Worm (Caenorhabditis elegans) whole organism, L4 larva: ENCODE data around the gene C52B9.19.

Experiments
- F26F4.8 ChIP-seq: fragments of 200-800 bp; sonication (Bioruptor generic); conservative IDR thresholded peaks from 2 replicates; pipeline ENCODE4 v1.3.6; 2022; ENCODE audit warnings: missing genetic modification characterization, missing compliant biosample characterization
- T26A8.4 ChIP-seq: fragments of 200-800 bp; sonication (Bioruptor generic); IDR thresholded peaks from 2 replicates; pipeline ENCODE4 v1.3.6; 2022; ENCODE audit warnings: missing genetic modification characterization, missing compliant biosample characterization
- Y105C5A.15 ChIP-seq: fragments of 200-800 bp; sonication (Bioruptor generic); IDR thresholded peaks from 2 replicates; pipeline ENCODE4 v1.3.6; 2022; ENCODE audit warnings: missing genetic modification characterization, missing compliant biosample characterization
- aha-1 ChIP-seq: fragments of 150-350 bp; peaks from one replicate; lab custom pipeline; 2014; ENCODE audit warnings: missing biosample characterization, missing genetic modification characterization
- ama-1 ChIP-seq: fragments of 150-350 bp; optimal IDR thresholded peaks from 2 replicates; lab custom pipeline; 2014; ENCODE audit warnings: inconsistent platforms, mixed read lengths
- ceh-20 ChIP-seq: fragments of 200-800 bp; sonication (Bioruptor generic); IDR thresholded peaks from 2 replicates; pipeline ENCODE4 v1.3.6; 2022; ENCODE audit warnings: missing genetic modification reagents, missing genetic modification characterization, missing compliant biosample characterization
- ceh-32 ChIP-seq: sonication (generic microtip); optimal IDR thresholded peaks from 2 replicates; lab custom pipeline; 2016; ENCODE audit warnings: mild to moderate bottlenecking, missing genetic modification characterization, missing compliant biosample characterization; ENCODE audit not compliant: poor library complexity
- ceh-82 ChIP-seq: sonication (generic microtip); optimal IDR thresholded peaks from 2 replicates; lab custom pipeline; 2017; ENCODE audit warnings: missing biosample characterization, missing genetic modification characterization
- ces-1 ChIP-seq: fragments of 150-350 bp; sonication (generic microtip); optimal IDR thresholded peaks from 4 replicates; lab custom pipeline; 2014; ENCODE audit warnings: missing biosample characterization, missing genetic modification reagents, missing genetic modification characterization
- ctbp-1 ChIP-seq: fragments of 200-800 bp; sonication (Bioruptor generic); IDR thresholded peaks from 2 replicates; pipeline ENCODE4 v1.3.6; 2022; ENCODE audit warnings: missing genetic modification reagents, missing genetic modification characterization, missing compliant biosample characterization
- daf-16 ChIP-seq, 3 experiments: sonication (generic microtip); optimal IDR thresholded peaks; 2 replicates each; lab custom pipeline; 2016 to 2017; ENCODE audit warnings: missing genetic modification characterization in 3 of 3, missing genetic modification reagents in 3 of 3, mild to moderate bottlenecking in 2 of 3, missing compliant biosample characterization in 2 of 3, missing biosample characterization in 1 of 3, moderate library complexity in 1 of 3
- daf-8 ChIP-seq: fragments of 200-800 bp; sonication (Bioruptor generic); IDR thresholded peaks from 2 replicates; pipeline ENCODE4 v1.3.6; 2022; ENCODE audit warnings: missing genetic modification characterization, missing compliant biosample characterization
- dmd-6 ChIP-seq: fragments of 200-800 bp; sonication (Bioruptor generic); IDR thresholded peaks from 2 replicates; pipeline ENCODE4 v1.3.6; 2022; ENCODE audit warnings: missing genetic modification reagents, missing genetic modification characterization, missing compliant biosample characterization
- dpl-1 ChIP-seq: fragments of 150-350 bp; optimal IDR thresholded peaks from 2 replicates; lab custom pipeline; 2014; ENCODE audit warnings: missing biosample characterization, missing genetic modification reagents, missing genetic modification characterization
- duxl-1 ChIP-seq: sonication (generic microtip); optimal IDR thresholded peaks from 2 replicates; lab custom pipeline; 2016; ENCODE audit warnings: mild to moderate bottlenecking, missing genetic modification characterization, moderate library complexity, missing compliant biosample characterization; ENCODE audit not compliant: poor library complexity
- dve-1 ChIP-seq: sonication (generic microtip); optimal IDR thresholded peaks from 2 replicates; lab custom pipeline; 2017; ENCODE audit warnings: antibody characterized with exemption, mild to moderate bottlenecking, missing genetic modification characterization, missing compliant biosample characterization; ENCODE audit not compliant: insufficient read depth
- hif-1 ChIP-seq, 2 experiments: sonication (generic microtip); optimal IDR thresholded peaks; 2 replicates each; lab custom pipeline; 2016 to 2017; ENCODE audit warnings: missing compliant biosample characterization in 2 of 2, missing genetic modification characterization in 2 of 2, missing genetic modification reagents in 2 of 2, missing genotype in 2 of 2, mild to moderate bottlenecking in 1 of 2
- hlh-30 ChIP-seq: sonication (generic microtip); optimal IDR thresholded peaks from 2 replicates; lab custom pipeline; 2017; ENCODE audit warnings: antibody characterized with exemption, mild to moderate bottlenecking, missing genetic modification characterization, missing compliant biosample characterization; ENCODE audit not compliant: insufficient read depth
- hmg-1.1 ChIP-seq: fragments of 200-800 bp; sonication (Bioruptor generic); IDR thresholded peaks from 2 replicates; pipeline ENCODE4 v1.3.6; 2022; ENCODE audit warnings: missing genetic modification reagents, missing genetic modification characterization, missing compliant biosample characterization
- lim-7 ChIP-seq: fragments of 200-800 bp; sonication (Bioruptor generic); IDR thresholded peaks from 2 replicates; pipeline ENCODE4 v1.3.6; 2022; ENCODE audit warnings: missing genetic modification characterization, missing compliant biosample characterization
- lin-15B ChIP-seq: fragments of 150-350 bp; sonication (generic microtip); optimal IDR thresholded peaks from 3 replicates; lab custom pipeline; 2014; ENCODE audit warnings: missing biosample characterization, missing genetic modification characterization
- lin-39 ChIP-seq: fragments of 150-350 bp; optimal IDR thresholded peaks from 2 replicates; lab custom pipeline; 2014; ENCODE audit warnings: missing biosample characterization, missing genetic modification reagents, missing genetic modification characterization
- madf-9 ChIP-seq: fragments of 200-800 bp; sonication (Bioruptor generic); conservative IDR thresholded peaks from 2 replicates; pipeline ENCODE4 v1.3.6; 2022; ENCODE audit warnings: missing genetic modification reagents, missing genetic modification characterization, missing compliant biosample characterization
- mep-1 ChIP-seq: fragments of 150-350 bp; sonication (generic microtip); optimal IDR thresholded peaks from 3 replicates; lab custom pipeline; 2014; ENCODE audit warnings: missing biosample characterization, missing genetic modification characterization
- mxl-3 ChIP-seq: fragments of 200-800 bp; sonication (Bioruptor generic); optimal IDR thresholded peaks from 2 replicates; lab custom pipeline; 2018; ENCODE audit warnings: mild to moderate bottlenecking, missing genetic modification characterization, missing compliant biosample characterization
- nhr-111 ChIP-seq: fragments of 200-800 bp; sonication (Bioruptor generic); optimal IDR thresholded peaks from 2 replicates; lab custom pipeline; 2018; ENCODE audit warnings: mild to moderate bottlenecking, missing genetic modification characterization, missing compliant biosample characterization
- nhr-28 ChIP-seq: fragments of 150-350 bp; optimal IDR thresholded peaks from 2 replicates; lab custom pipeline; 2014; ENCODE audit warnings: missing biosample characterization, missing genetic modification characterization
- nhr-6 ChIP-seq: fragments of 150-350 bp; optimal IDR thresholded peaks from 2 replicates; lab custom pipeline; 2014; ENCODE audit warnings: missing biosample characterization, missing genetic modification characterization
- nhr-76 ChIP-seq: fragments of 150-350 bp; optimal IDR thresholded peaks from 2 replicates; lab custom pipeline; 2014; ENCODE audit warnings: missing biosample characterization, missing genetic modification characterization
- nhr-77 ChIP-seq: fragments of 150-350 bp; optimal IDR thresholded peaks from 2 replicates; lab custom pipeline; 2014; ENCODE audit warnings: missing biosample characterization, missing genetic modification characterization
- rbr-2 ChIP-seq: sonication (generic microtip); optimal IDR thresholded peaks from 2 replicates; lab custom pipeline; 2016; ENCODE audit warnings: missing genotype, missing genetic modification characterization, missing compliant biosample characterization
- saeg-2 ChIP-seq: fragments of 200-800 bp; sonication (Bioruptor generic); IDR thresholded peaks from 2 replicates; pipeline ENCODE4 v1.3.6; 2022; ENCODE audit warnings: missing genetic modification reagents, missing genetic modification characterization, missing compliant biosample characterization
- snpc-1.2 ChIP-seq: fragments of 200-800 bp; sonication (Bioruptor generic); IDR thresholded peaks from 2 replicates; pipeline ENCODE4 v1.3.6; 2022; ENCODE audit warnings: missing genetic modification reagents, missing genetic modification characterization, missing compliant biosample characterization
- snpc-4 ChIP-seq: fragments of 150-350 bp; optimal IDR thresholded peaks from 2 replicates; lab custom pipeline; 2014; ENCODE audit warnings: missing biosample characterization, missing genetic modification characterization
- unc-62 ChIP-seq, 3 experiments: fragments of 150-350 bp in 1 of 3; sonication (generic microtip); optimal IDR thresholded peaks in 2 of 3; peaks in 1 of 3; 1 replicate in 1 of 3; 2 replicates in 2 of 3; lab custom pipeline; 2014 to 2017; ENCODE audit warnings: missing biosample characterization in 3 of 3, missing genetic modification characterization in 3 of 3, missing genetic modification reagents in 3 of 3, missing genotype in 1 of 3
- zag-1 ChIP-seq: fragments of 150-350 bp; optimal IDR thresholded peaks from 2 replicates; lab custom pipeline; 2014; ENCODE audit warnings: missing biosample characterization, missing genetic modification characterization
- zfp-2 ChIP-seq: sonication (generic microtip); optimal IDR thresholded peaks from 2 replicates; lab custom pipeline; 2016; ENCODE audit warnings: mild to moderate bottlenecking, missing genetic modification characterization, missing compliant biosample characterization
- ztf-7 ChIP-seq: fragments of 150-350 bp; optimal IDR thresholded peaks from 2 replicates; lab custom pipeline; 2014; ENCODE audit warnings: missing biosample characterization, missing genetic modification characterization

C52B9.19 gene

ce11 chrX:4303200-4303599 lies 20.8 kb downstream of the C52B9.19 start:
- TF ChIP-seq unc-62 (GFP tag; optimal IDR thresholded peaks at IDR 0.05 in 1 of 2; lab: Kevin White, UChicago) (peak in 1 of 2 experiments; percentile 91), unc-62 (tag; optimal IDR thresholded peaks at IDR 0.05; lab: Kevin White, UChicago) (no peak), rbr-2 (tag; lab: Kevin White, UChicago) (no peak)

- TF ChIP-seq hlh-30 (tag; lab: Kevin White, UChicago) = no peak
These were observed 24.5 kb downstream of the C52B9.19 start, which contains the start of gene pqn-15 for ce11 chrX:4306861-4307260. pqn-15 (minus strand) TSS chrX:4306961.

DNA sequence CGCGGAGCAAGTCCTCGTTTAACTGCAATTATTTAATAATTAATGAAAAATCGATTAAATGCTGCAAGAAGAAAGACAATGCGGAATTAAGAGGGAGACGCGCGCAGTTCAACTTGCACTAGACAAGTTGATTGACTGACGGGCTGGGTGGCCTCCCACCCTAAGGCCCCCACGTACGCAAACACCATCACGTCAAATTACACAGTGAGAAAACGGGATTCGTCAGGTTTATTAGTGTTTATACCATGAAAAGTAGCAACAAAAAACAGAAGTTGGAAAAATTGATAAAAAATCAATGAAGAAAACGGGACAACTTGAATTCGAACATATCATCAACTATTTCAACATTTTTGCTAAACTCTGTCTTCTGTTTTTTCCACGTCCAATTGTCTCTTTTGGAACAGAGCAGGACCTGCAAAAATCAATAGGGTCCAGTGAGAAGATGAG lies 25.2 kb downstream of the C52B9.19 start:
- TF ChIP-seq hmg-1.1 (GFP tag; lab: Robert Waterston, UW) (peak; percentile 65), ceh-20 (GFP tag; lab: Robert Waterston, UW) (peak; percentile 34; the same call in 1 of the 2 replicates), dve-1 (no peak), dpl-1 (peak; percentile 39), lin-15B (tag; lab: Kevin White, UChicago) (no peak), zag-1 (tag; lab: Kevin White, UChicago) (no peak), ctbp-1 (GFP tag; lab: Robert Waterston, UW) (0 out of 2 replicates have a peak, but pooled peaks have one; percentile 8), nhr-111 (no peak), mxl-3 (GFP tag; lab: Kevin White, UChicago) (peak; percentile 28), madf-9 (GFP tag; lab: Robert Waterston, UW) (no peak), zfp-2 (no peak), daf-16 (GFP tag; optimal IDR thresholded peaks at IDR 0.05; lab: Kevin White, UChicago) (no peak), daf-16 (tag; optimal IDR thresholded peaks at IDR 0.05; lab: Kevin White, UChicago) (peak; percentile 67), mep-1 (tag; lab: Kevin White, UChicago) (peak; percentile 62), nhr-28 (tag; lab: Kevin White, UChicago) (peak; percentile 52), dmd-6 (GFP tag; lab: Robert Waterston, UW) (peak; percentile 44; the same call in 1 of the 2 replicates), nhr-77 (no peak), Y105C5A.15 (no peak), rbr-2 (tag; lab: Kevin White, UChicago) (peak; percentile 37), T26A8.4 (GFP tag; lab: Robert Waterston, UW) (no peak), aha-1 (tag; lab: Kevin White, UChicago) (peak; percentile 43), nhr-76 (no peak)

DNA sequence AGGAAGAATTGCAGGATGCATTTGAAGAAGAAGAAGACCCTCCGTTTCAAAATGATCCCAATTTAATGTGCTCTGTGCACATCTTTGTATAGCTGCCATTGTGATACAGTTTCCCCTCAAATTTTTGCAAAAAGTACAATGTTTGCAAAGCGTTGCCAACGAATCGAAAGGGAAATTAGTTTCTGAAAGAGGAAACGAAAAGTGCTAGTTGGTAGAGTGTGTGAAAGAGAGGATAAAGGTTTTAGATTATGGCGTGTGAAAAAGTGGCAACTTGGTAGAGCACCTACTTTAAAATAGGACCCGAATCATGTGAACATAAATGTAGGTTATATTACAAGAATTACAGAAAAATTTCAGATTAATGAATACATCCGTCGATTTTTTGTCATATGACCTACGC lies 29.3 kb downstream of the C52B9.19 start, which contains the start of gene C52B9.8:
Gene C52B9.8, minus strand, starts transcription at position 101 of the 400 bp plus-strand sequence.
- TF ChIP-seq daf-8 (GFP tag; lab: Robert Waterston, UW) = no peak
- no peak for TF ChIP-seq ces-1 (GFP tag; lab: Kevin White, UChicago)
- TF ChIP-seq dpl-1 = no peak
- no peak for TF ChIP-seq F26F4.8 (GFP tag; lab: Robert Waterston, UW)
- TF ChIP-seq lin-39 = no peak
- no peak for TF ChIP-seq saeg-2 (GFP tag; lab: Robert Waterston, UW)
- no peak for TF ChIP-seq duxl-1 (tag; lab: Kevin White, UChicago)
- TF ChIP-seq hmg-1.1 (GFP tag; lab: Robert Waterston, UW) = no peak
- TF ChIP-seq ama-1 (lab: Kevin White, UChicago) = no peak
- TF ChIP-seq mep-1 (tag; lab: Kevin White, UChicago) = no peak
- no peak for TF ChIP-seq dmd-6 (GFP tag; lab: Robert Waterston, UW)
- TF ChIP-seq hif-1 (tag; optimal IDR thresholded peaks at IDR 0.05; lab: Kevin White, UChicago) = no peak
- TF ChIP-seq ztf-7 (tag; lab: Kevin White, UChicago) = no peak
- no peak for TF ChIP-seq snpc-1.2 (GFP tag; lab: Robert Waterston, UW)
- no peak for TF ChIP-seq aha-1 (tag; lab: Kevin White, UChicago)
- no peak for TF ChIP-seq lim-7 (GFP tag; lab: Robert Waterston, UW)
- TF ChIP-seq ceh-32 (tag; lab: Kevin White, UChicago) = no peak
- no peak for TF ChIP-seq nhr-6 (tag; lab: Kevin White, UChicago)
- TF ChIP-seq snpc-4 (tag; lab: Kevin White, UChicago) = no peak
- TF ChIP-seq ceh-82 = no peak
